Fruit fly (Drosophila melanogaster) whole organism: Measurements from ENCODE around the gene Ir75a.

Experiments
- CG8478 ChIP-seq: fragments of >200 bp; optimal IDR thresholded peaks from 2 replicates; lab custom pipeline; 2018; ENCODE audit warnings: inconsistent platforms
- Dll ChIP-seq: fragments of >200 bp; optimal IDR thresholded peaks from 2 replicates; lab custom pipeline; 2017
- EcR ChIP-seq, 2 experiments: fragments of >200 bp; optimal IDR thresholded peaks; 2 replicates each; lab custom pipeline; 2017; ENCODE audit warnings: missing biosample characterization in 2 of 2, missing genetic modification characterization in 2 of 2, missing genetic modification reagents in 2 of 2
- pan ChIP-seq: fragments of >200 bp; optimal IDR thresholded peaks from 2 replicates; lab custom pipeline; 2017
- psq ChIP-seq: fragments of >200 bp; optimal IDR thresholded peaks from 2 replicates; lab custom pipeline; 2017
- usp ChIP-seq: fragments of >200 bp; optimal IDR thresholded peaks from 2 replicates; lab custom pipeline; 2017; ENCODE audit warnings: missing biosample characterization, missing genetic modification characterization, mixed read lengths

DNA sequence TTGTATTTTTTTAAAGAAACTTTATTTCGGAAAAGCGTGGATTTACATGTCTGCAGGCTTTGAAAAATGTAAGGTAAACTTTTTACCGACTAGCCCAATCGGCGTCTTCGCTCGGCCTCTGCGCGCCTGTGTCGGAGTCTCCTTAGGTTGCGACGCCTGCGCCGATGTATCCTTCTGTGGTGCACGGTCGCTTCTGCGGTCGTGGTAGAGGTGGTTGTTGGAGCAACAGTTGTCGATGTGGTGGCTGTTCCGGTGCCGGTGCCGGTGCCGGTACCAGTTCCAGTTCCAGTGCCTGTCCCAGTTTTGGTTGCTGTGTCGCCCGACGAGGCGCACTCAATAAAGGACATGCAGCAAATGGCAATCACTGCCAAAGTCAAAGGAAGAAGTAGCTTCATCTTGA, 26.7 kb downstream of the Ir75a start:
- no peak for TF ChIP-seq psq (lab: Kevin White, UChicago)
- TF ChIP-seq usp (GFP tag; lab: Kevin White, UChicago), result no peak
- TF ChIP-seq pan (lab: Kevin White, UChicago), result no peak
- no peak for TF ChIP-seq CG8478 (lab: Kevin White, UChicago)
- no peak for TF ChIP-seq EcR (GFP tag; optimal IDR thresholded peaks at IDR 0.05; lab: Kevin White, UChicago)
- no peak for TF ChIP-seq Dll (lab: Kevin White, UChicago)
